Worm (Caenorhabditis elegans) whole organism, mixed stage, embryonic: ENCODE results near the gene fbxb-90.

Experiments
- drap-1 ChIP-seq: fragments of 200-800 bp; sonication (Bioruptor generic); optimal IDR thresholded peaks from 3 replicates; lab custom pipeline; 2018; ENCODE audit warnings: mild to moderate bottlenecking, missing genetic modification characterization, missing compliant biosample characterization
- lsy-2 ChIP-seq: fragments of 150-350 bp; optimal IDR thresholded peaks from 2 replicates; lab custom pipeline; 2014; ENCODE audit warnings: missing biosample characterization, missing genetic modification characterization
- nhr-12 ChIP-seq: fragments of 150-350 bp; optimal IDR thresholded peaks from 2 replicates; lab custom pipeline; 2014; ENCODE audit warnings: missing biosample characterization, missing genetic modification characterization
- sptf-1 ChIP-seq: sonication (generic microtip); optimal IDR thresholded peaks from 2 replicates; lab custom pipeline; 2017; ENCODE audit warnings: mild to moderate bottlenecking, missing genetic modification characterization, moderate library complexity, missing compliant biosample characterization

DNA sequence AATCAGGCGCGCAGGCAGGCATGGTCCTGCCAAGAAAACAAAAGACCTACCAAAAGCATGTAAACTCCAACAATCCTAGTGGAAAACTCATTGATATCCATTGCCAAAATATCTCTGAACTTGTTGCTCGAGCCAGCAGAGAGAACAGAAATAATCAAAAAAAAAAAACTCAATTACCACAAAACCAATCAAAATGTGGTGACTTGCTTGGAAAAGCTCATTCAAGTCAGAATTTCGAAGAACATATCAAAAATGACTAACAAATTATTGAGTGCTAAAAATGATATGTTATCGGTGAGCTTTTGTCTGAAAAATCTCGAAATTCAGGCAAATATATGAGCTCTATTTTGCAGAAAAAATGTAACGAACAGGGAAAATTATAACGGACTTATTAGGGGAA, 47.3 kb downstream of the fbxb-90 start, which contains the start of gene srx-105:
- no peak for TF ChIP-seq lsy-2 (tag; lab: Kevin White, UChicago)
- TF ChIP-seq sptf-1: no peak
- TF ChIP-seq drap-1: no peak
- no peak for TF ChIP-seq nhr-12 (tag; lab: Kevin White, UChicago)
